Worm (Caenorhabditis elegans) whole organism, late embryonic: ENCODE data around the gene srlf-35.

Experiments
- T23F11.4 ChIP-seq: fragments of 200-800 bp; sonication (Bioruptor generic); optimal IDR thresholded peaks from 2 replicates; lab custom pipeline; 2018; ENCODE audit warnings: mild to moderate bottlenecking, missing genetic modification characterization, missing compliant biosample characterization
- ama-1 ChIP-seq: fragments of 150-350 bp; optimal IDR thresholded peaks from 2 replicates; lab custom pipeline; 2014
- ceh-19 ChIP-seq: fragments of 200-800 bp; sonication (Bioruptor generic); optimal IDR thresholded peaks from 2 replicates; lab custom pipeline; 2018; ENCODE audit warnings: mild to moderate bottlenecking, missing genetic modification characterization, missing compliant biosample characterization
- che-1 ChIP-seq: sonication (generic microtip); optimal IDR thresholded peaks from 2 replicates; lab custom pipeline; 2016; ENCODE audit warnings: mild to moderate bottlenecking, missing genetic modification characterization, missing compliant biosample characterization
- elt-4 ChIP-seq: sonication (generic microtip); optimal IDR thresholded peaks from 2 replicates; lab custom pipeline; 2016; ENCODE audit warnings: missing genetic modification characterization, missing compliant biosample characterization
- hlh-6 ChIP-seq: sonication (generic microtip); optimal IDR thresholded peaks from 2 replicates; lab custom pipeline; 2016; ENCODE audit warnings: missing genotype, missing genetic modification characterization, missing compliant biosample characterization
- nhr-11 ChIP-seq: fragments of 150-350 bp; optimal IDR thresholded peaks from 2 replicates; lab custom pipeline; 2014; ENCODE audit warnings: missing biosample characterization, missing genetic modification characterization
- pha-4 ChIP-seq: fragments of 150-350 bp; optimal IDR thresholded peaks from 2 replicates; lab custom pipeline; 2018; ENCODE audit warnings: missing biosample characterization, missing genetic modification reagents, missing genetic modification characterization
- pqm-1 ChIP-seq: sonication (generic microtip); optimal IDR thresholded peaks from 2 replicates; lab custom pipeline; 2016; ENCODE audit warnings: missing genetic modification characterization, missing compliant biosample characterization
- ref-2 ChIP-seq: sonication (generic microtip); optimal IDR thresholded peaks from 2 replicates; lab custom pipeline; 2016; ENCODE audit warnings: missing genetic modification characterization, missing compliant biosample characterization
- unc-55 ChIP-seq: sonication (generic microtip); optimal IDR thresholded peaks from 2 replicates; lab custom pipeline; 2017; ENCODE audit warnings: missing biosample characterization, missing genetic modification reagents, missing genetic modification characterization

DNA sequence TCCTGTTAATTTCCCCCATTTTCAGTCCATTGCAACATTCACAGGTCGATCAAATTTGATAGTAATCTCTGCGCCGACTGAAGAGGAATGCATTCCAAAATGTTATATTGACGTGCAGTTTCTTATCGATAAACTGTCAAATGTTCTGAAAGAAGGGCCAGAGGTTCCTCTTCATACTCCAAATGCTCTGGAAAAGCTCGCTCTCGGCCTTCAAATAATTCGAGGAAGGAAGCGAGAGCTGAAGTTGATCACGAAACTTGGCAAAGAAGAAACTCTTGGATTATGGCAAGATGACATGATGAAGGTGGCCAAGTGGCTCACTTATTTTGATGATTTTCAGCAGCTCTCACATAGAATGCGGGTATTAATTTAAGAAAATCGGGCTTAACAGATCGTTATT, 24.8 kb upstream of the srlf-35 start:
- TF ChIP-seq T23F11.4 (GFP tag; lab: Kevin White, UChicago) (no peak), pqm-1 (no peak), ref-2 (no peak), ama-1 (lab: Kevin White, UChicago) (no peak), ceh-19 (no peak), pha-4 (tag; lab: Kevin White, UChicago) (no peak), che-1 (tag; lab: Kevin White, UChicago) (no peak), elt-4 (no peak), hlh-6 (tag; lab: Kevin White, UChicago) (no peak), nhr-11 (tag; lab: Kevin White, UChicago) (no peak), unc-55 (GFP tag; lab: Kevin White, UChicago) (no peak)
